Fruit fly (Drosophila melanogaster) whole organism, embryonic: Measurements from ENCODE around the gene cdi.

ENCODE experiments used
- CG12391 ChIP-seq: fragments of 200-800 bp; sonication (Bioruptor generic); optimal IDR thresholded peaks from 3 replicates; lab custom pipeline; 2018; ENCODE audit warnings: missing biosample characterization, mild to moderate bottlenecking, missing genetic modification characterization, moderate library complexity
- CG17829 ChIP-seq: fragments of 200-800 bp; optimal IDR thresholded peaks from 2 replicates; lab custom pipeline; 2019; ENCODE audit warnings: missing biosample characterization, mild to moderate bottlenecking, missing genetic modification characterization, moderate library complexity
- CG18262 ChIP-seq: fragments of 200-800 bp; optimal IDR thresholded peaks from 3 replicates; lab custom pipeline; 2019; ENCODE audit warnings: missing biosample characterization, mild to moderate bottlenecking, missing genetic modification characterization, moderate library complexity
- Dll ChIP-seq: fragments of 200-800 bp; sonication (Bioruptor generic); IDR thresholded peaks from 4 replicates; pipeline ENCODE4 v1.3.6; 2022; ENCODE audit warnings: missing biosample characterization, missing genetic modification characterization; ENCODE audit not compliant: partially characterized antibody
- jigr1 ChIP-seq: fragments of 200-800 bp; sonication (Bioruptor generic); IDR thresholded peaks from 3 replicates; pipeline ENCODE4 v1.3.6; 2022; ENCODE audit warnings: missing biosample characterization, missing genetic modification characterization
- mld ChIP-seq: fragments of 200-800 bp; sonication (Bioruptor generic); IDR thresholded peaks from 3 replicates; pipeline ENCODE4 v1.3.6; 2022; ENCODE audit warnings: missing biosample characterization, missing genetic modification characterization; ENCODE audit not compliant: partially characterized antibody
- ssp ChIP-seq: fragments of 200-800 bp; sonication (Bioruptor generic); IDR thresholded peaks from 2 replicates; pipeline ENCODE4 v1.3.6; 2022; ENCODE audit warnings: missing biosample characterization, missing genetic modification characterization

DNA sequence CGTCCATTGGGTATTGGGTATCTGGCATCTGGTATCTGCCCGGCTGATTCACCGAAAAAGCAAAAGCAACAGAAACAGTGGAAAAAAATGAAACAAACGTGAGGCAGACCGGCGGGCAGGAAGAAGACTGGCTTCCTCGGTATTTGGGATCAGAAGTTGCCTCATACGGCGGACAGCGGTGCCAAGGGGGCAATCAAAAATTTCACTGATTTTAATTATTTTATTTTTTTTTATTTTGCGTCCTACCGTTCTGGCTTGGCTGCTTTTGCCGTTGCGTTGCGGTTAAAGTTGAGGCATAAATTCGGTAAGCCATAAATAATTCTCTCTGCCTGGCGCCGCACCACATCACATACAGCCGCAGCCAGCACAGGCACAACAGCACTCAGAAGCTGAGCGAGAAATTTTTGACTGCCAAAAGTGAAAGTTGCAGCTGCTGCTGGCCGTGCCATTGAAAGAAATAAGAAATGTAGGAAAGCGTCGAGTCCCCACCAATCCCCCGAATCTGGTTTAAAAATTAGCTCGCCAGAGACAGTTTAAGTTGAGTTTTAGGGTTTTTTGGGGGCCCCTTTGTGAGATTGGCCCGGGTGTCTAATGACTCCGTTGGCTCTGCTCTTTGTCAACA lies 57.4 kb downstream of the cdi start:
- TF ChIP-seq ssp (GFP tag; lab: Robert Waterston, UW) (no peak), mld (no peak), Dll (no peak), CG17829 (tag; lab: Kevin White, UChicago) (no peak), CG18262 (tag; lab: Kevin White, UChicago) (no peak), jigr1 (GFP tag; lab: Robert Waterston, UW) (no peak), CG12391 (no peak)
